Fruit fly (Drosophila melanogaster): ENCODE measurements around the gene TBC1D23.
A peak's percentile ranks its signal among the peaks of the same experiment; 100 is the strongest.

The TBC1D23 gene

dm6 chr2L:1172704-1173107 lies 43.6 kb downstream of the TBC1D23 start, which contains the start of the genes Charon and CG4887 (continued):
- TF ChIP-seq ken (GFP tag; IDR thresholded peaks at IDR 0.05) (peak; percentile 77), CG4328 (GFP tag; optimal IDR thresholded peaks at IDR 0.05) (peak; percentile 79), tio (GFP tag; optimal IDR thresholded peaks at IDR 0.05) (no peak), CG14667 (GFP tag; IDR thresholded peaks at IDR 0.05) (peak; percentile 68), lab (GFP tag; optimal IDR thresholded peaks at IDR 0.05) (no peak), chm (GFP tag; IDR thresholded peaks at IDR 0.05) (peak; percentile 61; the same call in 1 of the 2 replicates), CG3281 (GFP tag; optimal IDR thresholded peaks at IDR 0.05) (peak; percentile 80), otp (GFP tag; IDR thresholded peaks at IDR 0.05) (no peak), al (GFP tag; IDR thresholded peaks at IDR 0.05) (peak; percentile 82), bigmax (GFP tag; optimal IDR thresholded peaks at IDR 0.05) (no peak), CG16863 (GFP tag; optimal IDR thresholded peaks at IDR 0.05) (peak; percentile 84), H2.0 (GFP tag; IDR thresholded peaks at IDR 0.05) (peak; percentile 56), peb (GFP tag; IDR thresholded peaks at IDR 0.05) (peak; percentile 60), CG10431 (GFP tag; optimal IDR thresholded peaks at IDR 0.05) (no peak), ci (GFP tag; IDR thresholded peaks at IDR 0.05) (peak; percentile 76), CG6254 (GFP tag; optimal IDR thresholded peaks at IDR 0.05) (no peak), vfl (GFP tag; optimal IDR thresholded peaks at IDR 0.05) (peak; percentile 80), Spps (tag; optimal IDR thresholded peaks at IDR 0.05) (peak; percentile 53), sim (GFP tag; IDR thresholded peaks at IDR 0.05) (no peak), CG10274 (GFP tag; optimal IDR thresholded peaks at IDR 0.05) (peak; percentile 3), CG3407 (GFP tag; optimal IDR thresholded peaks at IDR 0.05) (no peak), zfh2 (GFP tag; optimal IDR thresholded peaks at IDR 0.05) (peak; percentile 93), CG6689 (GFP tag; IDR thresholded peaks at IDR 0.05) (peak; percentile 77), CG2712 (tag; optimal IDR thresholded peaks at IDR 0.05) (peak; percentile 83), CG2129 (GFP tag; IDR thresholded peaks at IDR 0.05; ENCODE audit: partially characterized antibody) (peak; percentile 41; the same call in 1 of the 2 replicates), corto (GFP tag; optimal IDR thresholded peaks at IDR 0.05) (no peak), hth (optimal IDR thresholded peaks at IDR 0.05) (no peak), pan (optimal IDR thresholded peaks at IDR 0.05) (no peak), pan (GFP tag; optimal IDR thresholded peaks at IDR 0.05 in 1 of 2, IDR thresholded peaks at IDR 0.05 in 1 of 2) (peak in 1 of 2 experiments; percentile 83), Mrtf (GFP tag; IDR thresholded peaks at IDR 0.05) (0 out of 3 replicates have a peak, but pooled peaks have one; percentile 44), CG3995 (GFP tag; optimal IDR thresholded peaks at IDR 0.05) (peak; percentile 61), Vsx1 (GFP tag; optimal IDR thresholded peaks at IDR 0.05) (no peak), CG30403 (GFP tag; optimal IDR thresholded peaks at IDR 0.05) (peak; percentile 92), Adf1 (GFP tag; IDR thresholded peaks at IDR 0.05) (peak; percentile 43; the same call in 1 of the 2 replicates), CG4360 (GFP tag; IDR thresholded peaks at IDR 0.05) (no peak), CG17359 (tag; optimal IDR thresholded peaks at IDR 0.05) (no peak), CG6813 (GFP tag; optimal IDR thresholded peaks at IDR 0.05) (no peak), slp2 (GFP tag; optimal IDR thresholded peaks at IDR 0.05) (peak; percentile 75), Asciz (GFP tag; optimal IDR thresholded peaks at IDR 0.05) (no peak), CTCF (GFP tag; optimal IDR thresholded peaks at IDR 0.05) (no peak), CG12744 (GFP tag; optimal IDR thresholded peaks at IDR 0.05) (peak; percentile 83), amos (GFP tag; IDR thresholded peaks at IDR 0.05; ENCODE audit: partially characterized antibody) (peak; percentile 48), C15 (GFP tag; IDR thresholded peaks at IDR 0.05) (peak; percentile 58; the same call in 1 of the 3 replicates), Oaz (GFP tag; IDR thresholded peaks at IDR 0.05) (peak; percentile 57; the same call in 1 of the 2 replicates), Nf-YB (GFP tag; optimal IDR thresholded peaks at IDR 0.05) (no peak), CG31365 (tag; optimal IDR thresholded peaks at IDR 0.05) (no peak), CG13894 (tag; optimal IDR thresholded peaks at IDR 0.05) (peak; percentile 86), Ravus (GFP tag; IDR thresholded peaks at IDR 0.05) (no peak; the same call in 1 of the 2 replicates), pb (GFP tag; optimal IDR thresholded peaks at IDR 0.05) (peak; percentile 55), knrl (GFP tag; IDR thresholded peaks at IDR 0.05; ENCODE audit: partially characterized antibody) (peak; percentile 85; the same call in 2 of the 3 replicates), trh (GFP tag; optimal IDR thresholded peaks at IDR 0.05) (peak; percentile 73), ttk (GFP tag; IDR thresholded peaks at IDR 0.05) (peak; percentile 74)

Measured in whole organism, embryonic.